Worm (Caenorhabditis elegans) whole organism, L4/young adult: Measurements from ENCODE around the gene nstp-3.

Experiments
- dao-5 ChIP-seq: sonication (generic microtip); optimal IDR thresholded peaks from 2 replicates; lab custom pipeline; 2016; ENCODE audit warnings: missing genotype, missing genetic modification characterization, moderate library complexity, missing compliant biosample characterization
- him-1 ChIP-seq: sonication (generic microtip); optimal IDR thresholded peaks from 2 replicates; lab custom pipeline; 2016; ENCODE audit warnings: missing genotype, missing genetic modification reagents, missing genetic modification characterization, missing compliant biosample characterization

DNA sequence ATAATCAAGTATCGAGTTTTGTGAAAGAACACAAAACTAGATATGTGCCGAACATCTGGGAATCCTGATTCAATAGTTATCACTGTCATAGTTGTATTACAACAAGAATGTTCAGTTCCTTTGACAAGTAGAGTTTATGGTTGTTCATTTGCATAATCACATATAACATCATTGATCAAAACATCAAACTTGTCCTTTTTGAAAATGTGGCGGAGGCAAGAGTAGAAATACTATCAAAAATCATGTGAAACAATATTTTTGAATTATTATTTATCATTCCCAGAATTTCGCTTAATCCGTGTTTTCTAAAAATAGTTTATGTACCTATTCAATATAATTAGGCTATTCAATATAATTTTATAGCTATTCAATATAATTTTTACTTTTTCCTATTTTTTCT is 12.7 kb downstream of the nstp-3 start, which contains the start of gene F44E7.7:
- no peak for TF ChIP-seq him-1 (tag; lab: Kevin White, UChicago)
- no peak for TF ChIP-seq dao-5
